Worm (Caenorhabditis elegans) whole organism, L3 larva: Measurements from ENCODE around the gene Y43F8C.6.

Source experiments
- R02D3.7 ChIP-seq: fragments of 150-350 bp; optimal IDR thresholded peaks from 2 replicates; lab custom pipeline; 2014; ENCODE audit warnings: missing biosample characterization, missing genetic modification characterization
- ZK546.5 ChIP-seq: sonication (generic microtip); optimal IDR thresholded peaks from 2 replicates; lab custom pipeline; 2017; ENCODE audit warnings: missing biosample characterization, missing genetic modification characterization
- aly-2 ChIP-seq: fragments of 150-350 bp; optimal IDR thresholded peaks from 2 replicates; lab custom pipeline; 2014; ENCODE audit warnings: missing biosample characterization, missing genetic modification characterization
- ama-1 ChIP-seq: fragments of 150-350 bp; optimal IDR thresholded peaks from 2 replicates; lab custom pipeline; 2018
- ceh-16 ChIP-seq: sonication (generic microtip); optimal IDR thresholded peaks from 2 replicates; lab custom pipeline; 2017; ENCODE audit warnings: missing biosample characterization, missing genetic modification characterization
- ceh-28 ChIP-seq: fragments of 150-350 bp; optimal IDR thresholded peaks from 2 replicates; lab custom pipeline; 2014; ENCODE audit warnings: missing biosample characterization, missing genetic modification reagents, missing genetic modification characterization
- ceh-82 ChIP-seq: fragments of 150-350 bp; optimal IDR thresholded peaks from 2 replicates; lab custom pipeline; 2014; ENCODE audit warnings: missing biosample characterization, missing genetic modification characterization
- ceh-9 ChIP-seq: sonication (generic microtip); optimal IDR thresholded peaks from 2 replicates; lab custom pipeline; 2018; ENCODE audit warnings: missing biosample characterization, missing genetic modification characterization
- daf-12 ChIP-seq: fragments of 150-350 bp; optimal IDR thresholded peaks from 2 replicates; lab custom pipeline; 2014; ENCODE audit warnings: missing biosample characterization, missing genetic modification reagents, missing genetic modification characterization
- egl-27 ChIP-seq: sonication (generic microtip); optimal IDR thresholded peaks from 4 replicates; lab custom pipeline; 2017; ENCODE audit warnings: missing biosample characterization, missing genetic modification reagents, missing genetic modification characterization
- egl-5 ChIP-seq: fragments of 150-350 bp; optimal IDR thresholded peaks from 2 replicates; lab custom pipeline; 2017; ENCODE audit warnings: missing biosample characterization, missing genetic modification reagents, missing genetic modification characterization, inconsistent platforms
- elt-1 ChIP-seq: fragments of 150-350 bp; optimal IDR thresholded peaks from 2 replicates; lab custom pipeline; 2014; ENCODE audit warnings: missing biosample characterization, missing genetic modification characterization
- elt-2 ChIP-seq: sonication (generic microtip); optimal IDR thresholded peaks from 2 replicates; lab custom pipeline; 2016; ENCODE audit warnings: missing genetic modification reagents, mild to moderate bottlenecking, missing genetic modification characterization, missing compliant biosample characterization
- elt-3 ChIP-seq, 3 experiments: fragments of 150-350 bp in 1 of 3; sonication (generic microtip) in 2 of 3; optimal IDR thresholded peaks; 2 replicates in 2 of 3; 4 replicates in 1 of 3; lab custom pipeline; 2014 to 2017; ENCODE audit warnings: missing biosample characterization in 3 of 3, missing genetic modification characterization in 3 of 3
- eor-1 ChIP-seq, 2 experiments: fragments of 150-350 bp; optimal IDR thresholded peaks; 2 replicates each; lab custom pipeline; 2014 to 2018; ENCODE audit warnings: missing biosample characterization in 2 of 2, missing genetic modification characterization in 2 of 2
- fkh-10 ChIP-seq: sonication (generic microtip); optimal IDR thresholded peaks from 2 replicates; lab custom pipeline; 2017; ENCODE audit warnings: missing biosample characterization, missing genetic modification reagents, missing genetic modification characterization
- fkh-2 ChIP-seq: fragments of 150-350 bp; optimal IDR thresholded peaks from 2 replicates; lab custom pipeline; 2014; ENCODE audit warnings: missing biosample characterization, missing genetic modification reagents, missing genetic modification characterization
- fos-1 ChIP-seq: fragments of 150-350 bp; optimal IDR thresholded peaks from 2 replicates; lab custom pipeline; 2014; ENCODE audit warnings: missing biosample characterization, missing genetic modification characterization
- hmg-11 ChIP-seq: sonication (generic microtip); optimal IDR thresholded peaks from 2 replicates; lab custom pipeline; 2016; ENCODE audit warnings: missing genetic modification characterization, missing compliant biosample characterization
- jun-1 ChIP-seq: fragments of 150-350 bp; optimal IDR thresholded peaks from 2 replicates; lab custom pipeline; 2014; ENCODE audit warnings: missing biosample characterization, missing genetic modification reagents, missing genetic modification characterization
- lin-15B ChIP-seq: fragments of 150-350 bp; optimal IDR thresholded peaks from 2 replicates; lab custom pipeline; 2014; ENCODE audit warnings: missing biosample characterization, missing genetic modification characterization
- lin-39 ChIP-seq: fragments of 150-350 bp; optimal IDR thresholded peaks from 2 replicates; lab custom pipeline; 2018; ENCODE audit warnings: missing biosample characterization, missing genetic modification reagents, missing genetic modification characterization
- lsy-12 ChIP-seq: sonication (generic microtip); optimal IDR thresholded peaks from 2 replicates; lab custom pipeline; 2016; ENCODE audit warnings: mild to moderate bottlenecking, missing genetic modification characterization, missing compliant biosample characterization
- mdl-1 ChIP-seq: fragments of 150-350 bp; optimal IDR thresholded peaks from 2 replicates; lab custom pipeline; 2014; ENCODE audit warnings: missing biosample characterization, missing genetic modification characterization
- mml-1 ChIP-seq: fragments of 150-350 bp; sonication (generic microtip); optimal IDR thresholded peaks from 3 replicates; lab custom pipeline; 2014; ENCODE audit warnings: missing biosample characterization, missing genetic modification characterization
- nfya-1 ChIP-seq: sonication (generic microtip); optimal IDR thresholded peaks from 2 replicates; lab custom pipeline; 2017; ENCODE audit warnings: missing genetic modification characterization, mild to moderate bottlenecking, missing compliant biosample characterization, antibody characterized with exemption, moderate library complexity; ENCODE audit not compliant: insufficient read depth
- nhr-11 ChIP-seq: fragments of 150-350 bp; optimal IDR thresholded peaks from 2 replicates; lab custom pipeline; 2014; ENCODE audit warnings: missing biosample characterization, missing genetic modification characterization
- nhr-12 ChIP-seq: fragments of 150-350 bp; optimal IDR thresholded peaks from 2 replicates; lab custom pipeline; 2014; ENCODE audit warnings: missing biosample characterization, missing genetic modification characterization
- nhr-23 ChIP-seq: fragments of 150-350 bp; optimal IDR thresholded peaks from 2 replicates; lab custom pipeline; 2014; ENCODE audit warnings: missing biosample characterization, missing genetic modification reagents, missing genetic modification characterization
- nhr-237 ChIP-seq: fragments of 150-350 bp; optimal IDR thresholded peaks from 2 replicates; lab custom pipeline; 2014; ENCODE audit warnings: missing biosample characterization, missing genetic modification characterization
- nhr-25 ChIP-seq: sonication (generic microtip); optimal IDR thresholded peaks from 2 replicates; lab custom pipeline; 2017; ENCODE audit warnings: missing biosample characterization, missing genetic modification characterization
- nhr-28 ChIP-seq: fragments of 150-350 bp; optimal IDR thresholded peaks from 2 replicates; lab custom pipeline; 2014; ENCODE audit warnings: missing biosample characterization, missing genetic modification characterization
- nhr-43 ChIP-seq: sonication (generic microtip); optimal IDR thresholded peaks from 2 replicates; lab custom pipeline; 2016; ENCODE audit warnings: mild to moderate bottlenecking, missing genetic modification characterization, missing compliant biosample characterization; ENCODE audit not compliant: poor library complexity, severe bottlenecking
- nhr-67 ChIP-seq: fragments of 150-350 bp; optimal IDR thresholded peaks from 2 replicates; lab custom pipeline; 2014; ENCODE audit warnings: missing biosample characterization, missing genetic modification characterization
- nhr-76 ChIP-seq: fragments of 150-350 bp; sonication (generic microtip); optimal IDR thresholded peaks from 5 replicates; lab custom pipeline; 2014; ENCODE audit warnings: missing biosample characterization, missing genetic modification characterization
- nhr-77 ChIP-seq: fragments of 150-350 bp; optimal IDR thresholded peaks from 2 replicates; lab custom pipeline; 2014; ENCODE audit warnings: missing biosample characterization, missing genetic modification characterization
- pha-4 ChIP-seq: fragments of 150-350 bp; optimal IDR thresholded peaks from 2 replicates; lab custom pipeline; 2014; ENCODE audit warnings: missing biosample characterization, missing genetic modification reagents, missing genetic modification characterization
- pqm-1 ChIP-seq: fragments of 150-350 bp; optimal IDR thresholded peaks from 2 replicates; lab custom pipeline; 2017; ENCODE audit warnings: missing biosample characterization, missing genetic modification characterization, inconsistent platforms
- sea-2 ChIP-seq: fragments of 150-350 bp; sonication (generic microtip); optimal IDR thresholded peaks from 4 replicates; lab custom pipeline; 2014; ENCODE audit warnings: missing biosample characterization, missing genetic modification reagents, missing genetic modification characterization
- skn-1 ChIP-seq: fragments of 150-350 bp; optimal IDR thresholded peaks from 2 replicates; lab custom pipeline; 2014; ENCODE audit warnings: missing biosample characterization, missing genetic modification characterization
- snpc-4 ChIP-seq: fragments of 150-350 bp; optimal IDR thresholded peaks from 2 replicates; lab custom pipeline; 2014; ENCODE audit warnings: missing biosample characterization, missing genetic modification characterization
- tbx-2 ChIP-seq: sonication (generic microtip); optimal IDR thresholded peaks from 2 replicates; lab custom pipeline; 2016; ENCODE audit warnings: mild to moderate bottlenecking, missing genetic modification characterization, missing compliant biosample characterization
- unc-39 ChIP-seq: sonication (generic microtip); optimal IDR thresholded peaks from 4 replicates; lab custom pipeline; 2017; ENCODE audit warnings: missing biosample characterization, missing genetic modification characterization
- unc-62 ChIP-seq: fragments of 150-350 bp; sonication (generic microtip); optimal IDR thresholded peaks from 4 replicates; lab custom pipeline; 2014; ENCODE audit warnings: missing biosample characterization, missing genetic modification reagents, missing genetic modification characterization
- zag-1 ChIP-seq: fragments of 150-350 bp; optimal IDR thresholded peaks from 2 replicates; lab custom pipeline; 2014; ENCODE audit warnings: missing biosample characterization, missing genetic modification characterization
- ztf-11 ChIP-seq: fragments of 150-350 bp; optimal IDR thresholded peaks from 2 replicates; lab custom pipeline; 2014; ENCODE audit warnings: missing biosample characterization, missing genetic modification characterization
- ztf-4 ChIP-seq: fragments of 150-350 bp; optimal IDR thresholded peaks from 2 replicates; lab custom pipeline; 2014; ENCODE audit warnings: missing biosample characterization, missing genetic modification characterization

Y43F8C.6 gene

DNA sequence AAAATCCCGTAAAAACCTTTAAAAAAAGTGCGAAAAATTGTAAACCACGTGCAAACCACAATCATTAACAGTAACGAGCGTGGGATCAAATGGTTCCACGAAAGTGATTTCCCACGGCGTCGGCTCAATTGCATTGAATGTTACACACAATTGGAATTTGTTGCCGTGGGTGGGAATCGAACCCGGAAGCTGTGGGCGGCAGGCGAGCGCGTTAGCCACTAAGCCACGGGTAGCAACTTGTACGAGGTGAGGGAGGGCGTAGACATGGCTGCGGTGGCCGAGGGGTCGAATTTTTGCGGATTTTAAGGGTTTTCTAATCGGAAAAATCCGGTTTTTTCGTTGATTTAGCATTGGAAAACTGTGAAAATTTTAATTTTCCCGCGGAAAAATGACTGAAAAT, 2.3 kb upstream of the Y43F8C.6 start:
- TF ChIP-seq fkh-2 (no peak), ceh-28 (tag; lab: Kevin White, UChicago) (peak; percentile 59), ZK546.5 (tag; lab: Kevin White, UChicago) (no peak), ceh-16 (tag; lab: Kevin White, UChicago) (no peak), nhr-23 (tag; lab: Kevin White, UChicago) (peak; percentile 67), egl-27 (tag; lab: Kevin White, UChicago) (peak; percentile 84), nhr-11 (peak; percentile 46), nfya-1 (tag; lab: Kevin White, UChicago) (peak; percentile 81), snpc-4 (tag; lab: Kevin White, UChicago) (peak; percentile 50), ceh-9 (tag; lab: Kevin White, UChicago) (no peak), ama-1 (lab: Kevin White, UChicago) (peak; percentile 69), jun-1 (peak; percentile 79), nhr-76 (tag; lab: Kevin White, UChicago) (no peak), skn-1 (tag; lab: Kevin White, UChicago) (peak; percentile 53), aly-2 (tag; lab: Kevin White, UChicago) (no peak), zag-1 (tag; lab: Kevin White, UChicago) (no peak), nhr-25 (tag; lab: Kevin White, UChicago) (peak; percentile 71), pqm-1 (tag; lab: Kevin White, UChicago) (no peak), unc-62 (no peak), nhr-77 (tag; lab: Kevin White, UChicago) (peak; percentile 45), hmg-11 (tag; lab: Kevin White, UChicago) (peak; percentile 90), sea-2 (GFP tag; lab: Kevin White, UChicago) (no peak), ztf-11 (tag; lab: Kevin White, UChicago) (no peak), elt-3 (tag; optimal IDR thresholded peaks at IDR 0.05; lab: Kevin White, UChicago) (peak in 1 of 3 experiments; percentile 43), eor-1 (tag; optimal IDR thresholded peaks at IDR 0.05; lab: Kevin White, UChicago) (no peak), pha-4 (tag; lab: Kevin White, UChicago) (peak; percentile 57), nhr-237 (no peak), unc-39 (tag; lab: Kevin White, UChicago) (no peak), mdl-1 (no peak), lsy-12 (peak; percentile 87), elt-1 (tag; lab: Kevin White, UChicago) (no peak), lin-15B (peak; percentile 55), lin-39 (tag; lab: Kevin White, UChicago) (peak; percentile 94), tbx-2 (peak; percentile 82), daf-12 (tag; lab: Kevin White, UChicago) (peak; percentile 12), fkh-10 (GFP tag; lab: Kevin White, UChicago) (no peak), nhr-43 (tag; lab: Kevin White, UChicago) (peak; percentile 90), ztf-4 (tag; lab: Kevin White, UChicago) (peak; percentile 41), elt-2 (tag; lab: Kevin White, UChicago) (peak; percentile 64), egl-5 (tag; lab: Kevin White, UChicago) (peak; percentile 67), ceh-82 (peak; percentile 64), R02D3.7 (tag; lab: Kevin White, UChicago) (peak; percentile 30), nhr-12 (tag; lab: Kevin White, UChicago) (no peak), mml-1 (no peak), fos-1 (tag; lab: Kevin White, UChicago) (no peak), nhr-28 (tag; lab: Kevin White, UChicago) (no peak), nhr-67 (tag; lab: Kevin White, UChicago) (no peak)
- TF ChIP-seq, all 47 proteins: peak for 25
